Fruit fly (Drosophila melanogaster) whole organism, prepupa: ENCODE results near the gene Pex11c.

Experiments
- Blimp-1 ChIP-seq: fragments of 200-800 bp; sonication (Bioruptor generic); optimal IDR thresholded peaks from 3 replicates; lab custom pipeline; 2017; ENCODE audit warnings: missing biosample characterization, missing genetic modification characterization, mild to moderate bottlenecking, moderate library complexity, missing genetic modification reagents
- CG10631 ChIP-seq: fragments of 200-800 bp; sonication (Bioruptor generic); optimal IDR thresholded peaks from 2 replicates; lab custom pipeline; 2016; ENCODE audit warnings: missing biosample characterization, missing genetic modification characterization
- CG10669 ChIP-seq: fragments of 200-800 bp; sonication (Bioruptor generic); optimal IDR thresholded peaks from 3 replicates; lab custom pipeline; 2018; ENCODE audit warnings: missing biosample characterization, mild to moderate bottlenecking, missing genetic modification characterization, moderate library complexity
- CG11294 ChIP-seq: fragments of 200-800 bp; sonication (Bioruptor generic); IDR thresholded peaks from 2 replicates; pipeline ENCODE4 v1.3.6; 2022; ENCODE audit warnings: missing biosample characterization, missing genetic modification characterization
- CG11762 ChIP-seq: fragments of 200-800 bp; sonication (Bioruptor generic); optimal IDR thresholded peaks from 3 replicates; lab custom pipeline; 2016; ENCODE audit warnings: missing biosample characterization, missing genetic modification characterization; ENCODE audit not compliant: insufficient read depth
- CG15336 ChIP-seq: fragments of 200-800 bp; sonication (Bioruptor generic); IDR thresholded peaks from 2 replicates; pipeline ENCODE4 v1.3.6; 2022; ENCODE audit warnings: missing biosample characterization, missing genetic modification characterization
- CG3032 ChIP-seq: fragments of 200-800 bp; optimal IDR thresholded peaks from 2 replicates; lab custom pipeline; 2019; ENCODE audit warnings: missing biosample characterization, mild to moderate bottlenecking, missing genetic modification characterization, moderate library complexity
- CG31627 ChIP-seq: fragments of 200-800 bp; sonication (Bioruptor generic); optimal IDR thresholded peaks from 3 replicates; lab custom pipeline; 2016; ENCODE audit warnings: missing biosample characterization, missing genetic modification characterization
- CG32006 ChIP-seq: fragments of 200-800 bp; sonication (Bioruptor generic); optimal IDR thresholded peaks from 3 replicates; lab custom pipeline; 2017; ENCODE audit warnings: missing biosample characterization, mild to moderate bottlenecking, missing genetic modification characterization
- CG34406 ChIP-seq: fragments of 200-800 bp; sonication (Bioruptor generic); optimal IDR thresholded peaks from 3 replicates; lab custom pipeline; 2016; ENCODE audit warnings: missing biosample characterization, missing genetic modification characterization
- CG6163 ChIP-seq: fragments of 200-800 bp; sonication (Bioruptor generic); IDR thresholded peaks from 3 replicates; pipeline ENCODE4 v1.3.6; 2022; ENCODE audit warnings: missing biosample characterization, missing genetic modification characterization
- CG6276 ChIP-seq: fragments of 200-800 bp; sonication (Bioruptor generic); optimal IDR thresholded peaks from 2 replicates; lab custom pipeline; 2017; ENCODE audit warnings: missing biosample characterization, mild to moderate bottlenecking, missing genetic modification characterization
- CG6792 ChIP-seq: fragments of 200-800 bp; sonication (Bioruptor generic); optimal IDR thresholded peaks from 3 replicates; lab custom pipeline; 2016; ENCODE audit warnings: missing biosample characterization, missing genetic modification characterization
- CG6808 ChIP-seq: fragments of 200-800 bp; sonication (Bioruptor generic); optimal IDR thresholded peaks from 3 replicates; lab custom pipeline; 2017; ENCODE audit warnings: missing biosample characterization, missing genetic modification characterization, mild to moderate bottlenecking, moderate library complexity, missing genetic modification reagents
- CG6854 ChIP-seq: fragments of 200-800 bp; sonication (Bioruptor generic); optimal IDR thresholded peaks from 2 replicates; lab custom pipeline; 2017; ENCODE audit warnings: missing biosample characterization, mild to moderate bottlenecking, missing genetic modification characterization
- CG7368 ChIP-seq: fragments of 200-800 bp; sonication (Bioruptor generic); optimal IDR thresholded peaks from 3 replicates; lab custom pipeline; 2016; ENCODE audit warnings: missing biosample characterization, missing genetic modification characterization
- CG8119 ChIP-seq: fragments of 200-800 bp; sonication (Bioruptor generic); IDR thresholded peaks from 3 replicates; pipeline ENCODE4 v1.3.6; 2022; ENCODE audit warnings: missing biosample characterization, missing genetic modification characterization
- CG8319 ChIP-seq: fragments of 200-800 bp; sonication (Bioruptor generic); optimal IDR thresholded peaks from 3 replicates; lab custom pipeline; 2016; ENCODE audit warnings: missing biosample characterization, missing genetic modification characterization
- CG8632 ChIP-seq: fragments of 200-800 bp; sonication (Bioruptor generic); optimal IDR thresholded peaks from 3 replicates; lab custom pipeline; 2016; ENCODE audit warnings: missing biosample characterization, missing genetic modification characterization
- CG9139 ChIP-seq: fragments of 200-800 bp; sonication (Bioruptor generic); optimal IDR thresholded peaks from 3 replicates; lab custom pipeline; 2017; ENCODE audit warnings: missing biosample characterization, mild to moderate bottlenecking, missing genetic modification characterization
- Eip75B ChIP-seq: fragments of 200-800 bp; sonication (Bioruptor generic); optimal IDR thresholded peaks from 3 replicates; lab custom pipeline; 2016; ENCODE audit warnings: missing biosample characterization, missing genetic modification characterization
- Eip78C ChIP-seq: fragments of 200-800 bp; sonication (Bioruptor generic); peaks from one replicate; lab custom pipeline; 2016; ENCODE audit warnings: missing biosample characterization, missing genetic modification characterization
- Eip93F ChIP-seq: fragments of 200-800 bp; sonication (Bioruptor generic); optimal IDR thresholded peaks from 2 replicates; lab custom pipeline; 2016; ENCODE audit warnings: missing biosample characterization, mild to moderate bottlenecking, missing genetic modification characterization
- Ets21C ChIP-seq: fragments of 200-800 bp; sonication (Bioruptor generic); optimal IDR thresholded peaks from 3 replicates; lab custom pipeline; 2016; ENCODE audit warnings: missing biosample characterization, missing genetic modification characterization
- Gug ChIP-seq: fragments of 200-800 bp; sonication (Bioruptor generic); IDR thresholded peaks from 2 replicates; pipeline ENCODE4 v1.3.6; 2022; ENCODE audit warnings: missing biosample characterization, missing genetic modification characterization
- Hr38 ChIP-seq: sonication (Bioruptor generic); optimal IDR thresholded peaks from 2 replicates; lab custom pipeline; 2016; ENCODE audit warnings: missing biosample characterization, missing genetic modification characterization
- Lpt ChIP-seq: fragments of 200-800 bp; sonication (Bioruptor generic); optimal IDR thresholded peaks from 3 replicates; lab custom pipeline; 2016; ENCODE audit warnings: missing biosample characterization, missing genetic modification characterization
- Met ChIP-seq: fragments of 200-800 bp; sonication (Bioruptor generic); optimal IDR thresholded peaks from 3 replicates; lab custom pipeline; 2016; ENCODE audit warnings: missing biosample characterization, missing genetic modification characterization
- Sox14 ChIP-seq: fragments of 200-800 bp; sonication (Bioruptor generic); optimal IDR thresholded peaks from 3 replicates; lab custom pipeline; 2016; ENCODE audit warnings: missing biosample characterization, missing genetic modification characterization
- Sox15 ChIP-seq: fragments of 200-800 bp; sonication (Bioruptor generic); optimal IDR thresholded peaks from 3 replicates; lab custom pipeline; 2016; ENCODE audit warnings: missing biosample characterization, missing genetic modification characterization
- acj6 ChIP-seq: fragments of 200-800 bp; sonication (Bioruptor generic); optimal IDR thresholded peaks from 3 replicates; lab custom pipeline; 2016; ENCODE audit warnings: missing biosample characterization, missing genetic modification characterization
- cyc ChIP-seq: fragments of 200-800 bp; sonication (Bioruptor generic); optimal IDR thresholded peaks from 3 replicates; lab custom pipeline; 2016; ENCODE audit warnings: missing biosample characterization, missing genetic modification characterization
- dsx ChIP-seq: fragments of 200-800 bp; optimal IDR thresholded peaks from 3 replicates; lab custom pipeline; 2019; ENCODE audit warnings: missing biosample characterization, mild to moderate bottlenecking, missing genetic modification characterization, moderate library complexity; ENCODE audit not compliant: poor library complexity, severe bottlenecking
- eg ChIP-seq: fragments of 200-800 bp; sonication (Bioruptor generic); IDR thresholded peaks from 3 replicates; pipeline ENCODE4 v1.3.6; 2022; ENCODE audit warnings: missing biosample characterization, missing genetic modification characterization
- esn ChIP-seq: fragments of 200-800 bp; sonication (Bioruptor generic); optimal IDR thresholded peaks from 2 replicates; lab custom pipeline; 2016; ENCODE audit warnings: missing biosample characterization, mild to moderate bottlenecking, missing genetic modification characterization, moderate library complexity
- fd59A ChIP-seq: fragments of 200-800 bp; sonication (Bioruptor generic); optimal IDR thresholded peaks from 2 replicates; lab custom pipeline; 2017; ENCODE audit warnings: missing biosample characterization, mild to moderate bottlenecking, missing genetic modification characterization, missing genetic modification reagents
- fd85E ChIP-seq: fragments of 200-800 bp; sonication (Bioruptor generic); optimal IDR thresholded peaks from 3 replicates; lab custom pipeline; 2016; ENCODE audit warnings: missing biosample characterization, missing genetic modification characterization
- fkh ChIP-seq: fragments of 200-800 bp; sonication (Bioruptor generic); optimal IDR thresholded peaks from 3 replicates; lab custom pipeline; 2017; ENCODE audit warnings: missing biosample characterization, mild to moderate bottlenecking, missing genetic modification characterization, moderate library complexity
- lz ChIP-seq: fragments of 200-800 bp; sonication (Bioruptor generic); optimal IDR thresholded peaks from 3 replicates; lab custom pipeline; 2016; ENCODE audit warnings: missing biosample characterization, missing genetic modification characterization
- net ChIP-seq: fragments of 200-800 bp; sonication (Bioruptor generic); optimal IDR thresholded peaks from 3 replicates; lab custom pipeline; 2016; ENCODE audit warnings: missing biosample characterization, missing genetic modification characterization
- pdm3 ChIP-seq: fragments of 200-800 bp; sonication (Bioruptor generic); optimal IDR thresholded peaks from 3 replicates; lab custom pipeline; 2016; ENCODE audit warnings: missing biosample characterization, missing genetic modification characterization
- salr ChIP-seq, 2 experiments: fragments of 200-800 bp; sonication (Bioruptor generic); optimal IDR thresholded peaks; 3 replicates each; lab custom pipeline; 2016 to 2018; ENCODE audit warnings: missing biosample characterization in 2 of 2, missing genetic modification characterization in 2 of 2, mild to moderate bottlenecking in 1 of 2
- spab ChIP-seq: fragments of 200-800 bp; sonication (Bioruptor generic); optimal IDR thresholded peaks from 2 replicates; lab custom pipeline; 2017; ENCODE audit warnings: missing biosample characterization, mild to moderate bottlenecking, missing genetic modification characterization, missing genetic modification reagents
- ss ChIP-seq, 2 experiments: fragments of 200-800 bp; sonication (Bioruptor generic); optimal IDR thresholded peaks; 2 replicates in 1 of 2; 3 replicates in 1 of 2; lab custom pipeline; 2017 to 2018; ENCODE audit warnings: mild to moderate bottlenecking in 2 of 2, missing biosample characterization in 2 of 2, missing genetic modification characterization in 2 of 2, moderate library complexity in 1 of 2
- topi ChIP-seq: fragments of 200-800 bp; sonication (Bioruptor generic); optimal IDR thresholded peaks from 3 replicates; lab custom pipeline; 2016; ENCODE audit warnings: missing biosample characterization, missing genetic modification characterization
- vri ChIP-seq: fragments of 200-800 bp; sonication (Bioruptor generic); optimal IDR thresholded peaks from 3 replicates; lab custom pipeline; 2016; ENCODE audit warnings: missing biosample characterization, mild to moderate bottlenecking, missing genetic modification characterization

Gene Pex11c

dm6 chr3R:23293066-23293777 lies 35.1 kb downstream of the Pex11c start (continued):
- peak; percentile 37 for TF ChIP-seq esn (GFP tag; lab: Kevin White, UChicago)
- TF ChIP-seq topi (GFP tag; lab: Kevin White, UChicago), result peak; percentile 3
- no peak for TF ChIP-seq Blimp-1 (GFP tag; lab: Kevin White, UChicago)
- peak; percentile 22; the same call in 1 of the 2 replicates for TF ChIP-seq Gug
- TF ChIP-seq CG3032 (tag; lab: Kevin White, UChicago), result peak; percentile 47
- TF ChIP-seq CG6854 (GFP tag; lab: Kevin White, UChicago), result peak; percentile 18
- peak; percentile 38 for TF ChIP-seq fd59A (GFP tag; lab: Kevin White, UChicago)
- peak; percentile 36 for TF ChIP-seq Eip75B (GFP tag; lab: Kevin White, UChicago)
- peak; percentile 7 for TF ChIP-seq CG8319 (GFP tag; lab: Kevin White, UChicago)
- TF ChIP-seq CG11294 (GFP tag; lab: Robert Waterston, UW), result no peak; the same call in none of the 2 replicates
- TF ChIP-seq fkh, result peak; percentile 37
- peak; percentile 53 for TF ChIP-seq acj6
- no peak for TF ChIP-seq CG10669 (GFP tag; lab: Kevin White, UChicago)
- TF ChIP-seq CG8632 (GFP tag; lab: Kevin White, UChicago), result peak; percentile 35
- TF ChIP-seq Ets21C (GFP tag; lab: Kevin White, UChicago), result no peak
- TF ChIP-seq CG11762, result no peak
- TF ChIP-seq cyc (GFP tag; lab: Kevin White, UChicago), result no peak
- TF ChIP-seq vri (GFP tag; lab: Kevin White, UChicago), result peak; percentile 36
- TF ChIP-seq dsx (GFP tag; lab: Kevin White, UChicago), result peak; percentile 3
- TF ChIP-seq CG6163 (GFP tag; lab: Robert Waterston, UW), result peak; percentile 89
- TF ChIP-seq CG7368 (GFP tag; lab: Kevin White, UChicago), result no peak
- no peak for TF ChIP-seq CG31627 (GFP tag; lab: Kevin White, UChicago)
- TF ChIP-seq CG10631 (GFP tag; lab: Kevin White, UChicago), result peak; percentile 61
- peak; percentile 27 for TF ChIP-seq CG9139 (GFP tag; lab: Kevin White, UChicago)
- TF ChIP-seq Hr38 (GFP tag; lab: Kevin White, UChicago), result no peak
- no peak; the same call in 1 of the 3 replicates for TF ChIP-seq CG8119 (GFP tag; lab: Robert Waterston, UW)
- peak; percentile 32 for TF ChIP-seq CG6276 (GFP tag; lab: Kevin White, UChicago)
- TF ChIP-seq CG6808 (GFP tag; lab: Kevin White, UChicago), result peak; percentile 57
- TF ChIP-seq Eip93F (GFP tag; lab: Kevin White, UChicago), result no peak
- TF ChIP-seq CG32006, result peak; percentile 50
- no peak for TF ChIP-seq Sox15 (GFP tag; lab: Kevin White, UChicago)
- peak; percentile 85 for TF ChIP-seq eg (GFP tag; lab: Robert Waterston, UW)
- peak; percentile 57 to 79 for TF ChIP-seq ss (GFP tag; optimal IDR thresholded peaks at IDR 0.05; lab: Kevin White, UChicago)
- peak; percentile 39 for TF ChIP-seq CG34406 (GFP tag; lab: Kevin White, UChicago)
- TF ChIP-seq salr (GFP tag; optimal IDR thresholded peaks at IDR 0.05; lab: Kevin White, UChicago), result peak; percentile 21 to 61
- TF ChIP-seq, all 60 proteins: peak for 35

dm6 chr3R:23295360-23295772 lies 37.2 kb downstream of the Pex11c start:
- peak; percentile 53 for TF ChIP-seq Lpt (GFP tag; lab: Kevin White, UChicago)
- peak; percentile 56 for TF ChIP-seq CG3032 (tag; lab: Kevin White, UChicago)
- TF ChIP-seq Sox14, result peak; percentile 54
- peak; percentile 78 for TF ChIP-seq CG6163 (GFP tag; lab: Robert Waterston, UW)
- peak; percentile 67 for TF ChIP-seq CG6808 (GFP tag; lab: Kevin White, UChicago)
- peak; percentile 23 for TF ChIP-seq fd59A (GFP tag; lab: Kevin White, UChicago)
- TF ChIP-seq Met (GFP tag; lab: Kevin White, UChicago), result peak; percentile 49
- TF ChIP-seq Eip78C (GFP tag; lab: Kevin White, UChicago), result peak; percentile 84
- peak; percentile 43 for TF ChIP-seq CG6854 (GFP tag; lab: Kevin White, UChicago)
- peak; percentile 50 for TF ChIP-seq topi (GFP tag; lab: Kevin White, UChicago)
- no peak for TF ChIP-seq CG10631 (GFP tag; lab: Kevin White, UChicago)
- peak; percentile 51 for TF ChIP-seq CG9139 (GFP tag; lab: Kevin White, UChicago)
- peak; percentile 40 for TF ChIP-seq CG8319 (GFP tag; lab: Kevin White, UChicago)
- TF ChIP-seq Sox15 (GFP tag; lab: Kevin White, UChicago), result no peak
- TF ChIP-seq Ets21C (GFP tag; lab: Kevin White, UChicago), result no peak
- peak; percentile 73 for TF ChIP-seq CG15336
- peak; percentile 12 for TF ChIP-seq lz (GFP tag; lab: Kevin White, UChicago)
- no peak for TF ChIP-seq Hr38 (GFP tag; lab: Kevin White, UChicago)
- peak; percentile 47 for TF ChIP-seq spab (GFP tag; lab: Kevin White, UChicago)
- peak; percentile 12 for TF ChIP-seq Blimp-1 (GFP tag; lab: Kevin White, UChicago)
- peak; percentile 16 for TF ChIP-seq CG6792 (GFP tag; lab: Kevin White, UChicago)
- peak; percentile 55 for TF ChIP-seq pdm3
- peak; percentile 44 for TF ChIP-seq Eip75B (GFP tag; lab: Kevin White, UChicago)
- TF ChIP-seq Eip93F (GFP tag; lab: Kevin White, UChicago), result no peak
- TF ChIP-seq fd85E (GFP tag; lab: Kevin White, UChicago), result peak; percentile 53
- peak; percentile 64 for TF ChIP-seq net (GFP tag; lab: Kevin White, UChicago)
